Fruit fly (Drosophila melanogaster) whole organism, wandering third instar larva: Measurements from ENCODE around the gene Ca-Ma2d.

Experiments used
- Abd-B ChIP-seq: fragments of >200 bp; optimal IDR thresholded peaks from 2 replicates; lab custom pipeline; 2017; ENCODE audit warnings: missing biosample characterization, missing genetic modification characterization
- CG32264 ChIP-seq: fragments of 200-800 bp; sonication (Bioruptor generic); optimal IDR thresholded peaks from 2 replicates; lab custom pipeline; 2016; ENCODE audit warnings: missing biosample characterization, missing genetic modification characterization
- CG9705 ChIP-seq: fragments of 200-800 bp; sonication (Bioruptor generic); optimal IDR thresholded peaks from 2 replicates; lab custom pipeline; 2018; ENCODE audit warnings: missing biosample characterization, mild to moderate bottlenecking, missing genetic modification characterization
- CrebA ChIP-seq: fragments of 200-800 bp; sonication (Bioruptor generic); optimal IDR thresholded peaks from 2 replicates; lab custom pipeline; 2016; ENCODE audit warnings: missing biosample characterization, mild to moderate bottlenecking, missing genetic modification characterization, borderline replicate concordance
- Dfd ChIP-seq: fragments of >200 bp; optimal IDR thresholded peaks from 2 replicates; lab custom pipeline; 2017; ENCODE audit warnings: missing biosample characterization, missing genetic modification characterization
- Dif ChIP-seq: fragments of 200-275, 200-300 bp; sonication (Bioruptor generic); optimal IDR thresholded peaks from 2 replicates; lab custom pipeline; 2018; ENCODE audit warnings: missing biosample characterization, missing genetic modification characterization; ENCODE audit not compliant: partially characterized antibody
- GATAd ChIP-seq: sonication (Bioruptor generic); optimal IDR thresholded peaks from 2 replicates; lab custom pipeline; 2016; ENCODE audit warnings: missing biosample characterization, missing genetic modification characterization
- HLH106 ChIP-seq: fragments of 200-800 bp; optimal IDR thresholded peaks from 3 replicates; lab custom pipeline; 2019; ENCODE audit warnings: missing biosample characterization, mild to moderate bottlenecking, missing genetic modification characterization, moderate library complexity
- Hnf4 ChIP-seq: fragments of 200-800 bp; sonication (Bioruptor generic); optimal IDR thresholded peaks from 2 replicates; lab custom pipeline; 2016; ENCODE audit warnings: missing biosample characterization, mild to moderate bottlenecking, missing genetic modification characterization
- Hr78 ChIP-seq: fragments of >200 bp; optimal IDR thresholded peaks from 2 replicates; lab custom pipeline; 2017; ENCODE audit warnings: missing biosample characterization, missing genetic modification characterization
- Hr83 ChIP-seq: fragments of 200-300 bp; sonication (Bioruptor generic); optimal IDR thresholded peaks from 2 replicates; lab custom pipeline; 2016; ENCODE audit warnings: missing biosample characterization, mild to moderate bottlenecking, missing genetic modification characterization, moderate library complexity; ENCODE audit not compliant: poor library complexity, severe bottlenecking
- Jra ChIP-seq: sonication (Bioruptor generic); optimal IDR thresholded peaks from 2 replicates; lab custom pipeline; 2016; ENCODE audit warnings: missing biosample characterization, missing genetic modification characterization
- Mio ChIP-seq: sonication (Bioruptor generic); optimal IDR thresholded peaks from 2 replicates; lab custom pipeline; 2016; ENCODE audit warnings: missing biosample characterization, missing genetic modification characterization
- Myc ChIP-seq: fragments of >200 bp; optimal IDR thresholded peaks from 2 replicates; lab custom pipeline; 2017
- N ChIP-seq: fragments of >200 bp; optimal IDR thresholded peaks from 2 replicates; lab custom pipeline; 2018; ENCODE audit warnings: missing biosample characterization, missing external identifiers, missing genetic modification characterization
- OdsH ChIP-seq: fragments of 200-800 bp; sonication (Bioruptor generic); optimal IDR thresholded peaks from 2 replicates; lab custom pipeline; 2016; ENCODE audit warnings: missing biosample characterization, mild to moderate bottlenecking, missing genetic modification characterization
- Rel ChIP-seq, 2 experiments: fragments of 200-800 bp; sonication (Bioruptor generic) in 1 of 2; optimal IDR thresholded peaks; 2 replicates in 1 of 2; 3 replicates in 1 of 2; lab custom pipeline; 2016 to 2019; ENCODE audit warnings: mild to moderate bottlenecking in 2 of 2, missing biosample characterization in 2 of 2, missing genetic modification characterization in 2 of 2, moderate library complexity in 1 of 2
- Sp1 ChIP-seq: fragments of 200-800 bp; sonication (Bioruptor generic); optimal IDR thresholded peaks from 3 replicates; lab custom pipeline; 2019; ENCODE audit warnings: missing biosample characterization, mild to moderate bottlenecking, missing genetic modification characterization, moderate library complexity
- Vsx2 ChIP-seq: fragments of 200-300, 225-300 bp; sonication (Bioruptor generic); optimal IDR thresholded peaks from 2 replicates; lab custom pipeline; 2018; ENCODE audit warnings: missing biosample characterization, missing genetic modification characterization; ENCODE audit not compliant: partially characterized antibody
- br ChIP-seq: fragments of 200-800 bp; sonication (Bioruptor generic); optimal IDR thresholded peaks from 2 replicates; lab custom pipeline; 2016; ENCODE audit warnings: missing biosample characterization, missing genetic modification characterization
- brk ChIP-seq: fragments of 200-800 bp; sonication (Bioruptor generic); optimal IDR thresholded peaks from 2 replicates; lab custom pipeline; 2016; ENCODE audit warnings: missing biosample characterization, mild to moderate bottlenecking, missing genetic modification characterization
- dl ChIP-seq, 2 experiments: fragments of 175-275, 200-275 bp in 1 of 2; fragments of 200-275 bp in 1 of 2; sonication (Bioruptor generic); optimal IDR thresholded peaks; lab custom pipeline; 2018; ENCODE audit warnings: mild to moderate bottlenecking in 2 of 2, missing biosample characterization in 2 of 2, missing genetic modification characterization in 2 of 2, moderate library complexity in 2 of 2; ENCODE audit not compliant: partially characterized antibody in 2 of 2, insufficient read depth in 1 of 2
- dmrt93B ChIP-seq: fragments of 200-800 bp; sonication (Bioruptor generic); optimal IDR thresholded peaks from 2 replicates; lab custom pipeline; 2018; ENCODE audit warnings: missing biosample characterization, mild to moderate bottlenecking, missing genetic modification characterization
- dsf ChIP-seq: sonication (Bioruptor generic); optimal IDR thresholded peaks from 2 replicates; lab custom pipeline; 2016; ENCODE audit warnings: missing biosample characterization, missing genetic modification characterization, borderline replicate concordance
- ey ChIP-seq: fragments of 200-800 bp; sonication (Bioruptor generic); optimal IDR thresholded peaks from 2 replicates; lab custom pipeline; 2016; ENCODE audit warnings: missing biosample characterization, missing genetic modification characterization
- foxo ChIP-seq, 2 experiments: fragments of 200-800 bp; sonication (Bioruptor generic); optimal IDR thresholded peaks; 2 replicates in 1 of 2; 3 replicates in 1 of 2; lab custom pipeline; 2016 to 2017; ENCODE audit warnings: missing biosample characterization in 2 of 2, missing genetic modification characterization in 2 of 2
- fru ChIP-seq: fragments of 200-800 bp; sonication (Bioruptor generic); optimal IDR thresholded peaks from 3 replicates; lab custom pipeline; 2016; ENCODE audit warnings: missing biosample characterization, mild to moderate bottlenecking, missing genetic modification characterization
- h ChIP-seq: fragments of 200-800 bp; sonication (Bioruptor generic); optimal IDR thresholded peaks from 3 replicates; lab custom pipeline; 2016; ENCODE audit warnings: missing biosample characterization, mild to moderate bottlenecking, missing genetic modification characterization
- jim ChIP-seq: fragments of 175-275, 200-325 bp; sonication (Bioruptor generic); optimal IDR thresholded peaks from 2 replicates; lab custom pipeline; 2016; ENCODE audit warnings: missing biosample characterization, mild to moderate bottlenecking, missing genetic modification characterization
- lola ChIP-seq: fragments of >200 bp; optimal IDR thresholded peaks from 2 replicates; lab custom pipeline; 2017; ENCODE audit warnings: missing biosample characterization, missing genetic modification characterization
- pan ChIP-seq: fragments of >200 bp; optimal IDR thresholded peaks from 2 replicates; lab custom pipeline; 2017
- psq ChIP-seq: fragments of 200-800 bp; sonication (Bioruptor generic); optimal IDR thresholded peaks from 3 replicates; lab custom pipeline; 2017; ENCODE audit warnings: missing biosample characterization, mild to moderate bottlenecking, missing genetic modification characterization, moderate library complexity
- rgr ChIP-seq: fragments of 200-800 bp; sonication (Bioruptor generic); optimal IDR thresholded peaks from 3 replicates; lab custom pipeline; 2016; ENCODE audit warnings: missing biosample characterization, mild to moderate bottlenecking, missing genetic modification characterization
- sage ChIP-seq: fragments of 200-800 bp; sonication (Bioruptor generic); optimal IDR thresholded peaks from 2 replicates; lab custom pipeline; 2016; ENCODE audit warnings: missing biosample characterization, mild to moderate bottlenecking, missing genetic modification characterization
- sv ChIP-seq: fragments of 200-800 bp; sonication (Bioruptor generic); optimal IDR thresholded peaks from 3 replicates; lab custom pipeline; 2016; ENCODE audit warnings: missing biosample characterization, missing genetic modification characterization
- tai ChIP-seq: sonication (Bioruptor generic); optimal IDR thresholded peaks from 2 replicates; lab custom pipeline; 2016; ENCODE audit warnings: missing biosample characterization, missing genetic modification characterization
- usp ChIP-seq: fragments of >200 bp; optimal IDR thresholded peaks from 2 replicates; lab custom pipeline; 2017; ENCODE audit warnings: missing biosample characterization, missing genetic modification characterization
- woc ChIP-seq: sonication (Bioruptor generic); optimal IDR thresholded peaks from 2 replicates; lab custom pipeline; 2016; ENCODE audit warnings: missing biosample characterization, mild to moderate bottlenecking, missing genetic modification characterization

The Ca-Ma2d gene

dm6 chr2L:16276820-16277219 is 45.5 kb downstream of the Ca-Ma2d start:
- TF ChIP-seq pan (no peak), psq (no peak), sv (no peak), br (GFP tag; lab: Kevin White, UChicago) (no peak), brk (GFP tag; lab: Kevin White, UChicago) (no peak), N (no peak), usp (no peak), Hr78 (GFP tag; lab: Kevin White, UChicago) (no peak), fru (no peak), dl (GFP tag; optimal IDR thresholded peaks at IDR 0.05; lab: Kevin White, UChicago; ENCODE audit: insufficient read depth in 1 of 2, partially characterized antibody in 2 of 2) (no peak), Abd-B (GFP tag; lab: Kevin White, UChicago) (no peak), CG32264 (GFP tag; lab: Kevin White, UChicago) (no peak), sage (GFP tag; lab: Kevin White, UChicago) (no peak), jim (GFP tag; lab: Kevin White, UChicago) (no peak), Rel (GFP tag; optimal IDR thresholded peaks at IDR 0.05; lab: Kevin White, UChicago) (no peak), Rel (tag; optimal IDR thresholded peaks at IDR 0.05; lab: Kevin White, UChicago) (no peak), Dif (no peak)

- TF ChIP-seq jim (GFP tag; lab: Kevin White, UChicago) (no peak), psq (no peak), usp (no peak), Jra (GFP tag; lab: Kevin White, UChicago) (no peak), Sp1 (GFP tag; lab: Kevin White, UChicago) (no peak), h (GFP tag; lab: Kevin White, UChicago) (no peak), pan (no peak), N (no peak)
Observed at dm6 chr2L:16277922-16278321, 46.6 kb downstream of the Ca-Ma2d start.

dm6 chr2L:16278842-16279241 is 47.6 kb downstream of the Ca-Ma2d start:
- TF ChIP-seq Mio (GFP tag; lab: Kevin White, UChicago) = no peak
- no peak for TF ChIP-seq CG9705 (GFP tag; lab: Kevin White, UChicago)
- no peak for TF ChIP-seq sv
- TF ChIP-seq Rel (GFP tag; optimal IDR thresholded peaks at IDR 0.05; lab: Kevin White, UChicago) = no peak
- peak; percentile 82 for TF ChIP-seq Rel (tag; optimal IDR thresholded peaks at IDR 0.05; lab: Kevin White, UChicago)
- TF ChIP-seq dsf (GFP tag; lab: Kevin White, UChicago) = no peak
- no peak for TF ChIP-seq Hnf4 (GFP tag; lab: Kevin White, UChicago)
- TF ChIP-seq fru = no peak

- TF ChIP-seq br (GFP tag; lab: Kevin White, UChicago) = peak; percentile 49
- TF ChIP-seq usp = no peak
- no peak for TF ChIP-seq brk (GFP tag; lab: Kevin White, UChicago)
- TF ChIP-seq pan = no peak
- peak; percentile 53 for TF ChIP-seq HLH106 (tag; lab: Kevin White, UChicago)
- TF ChIP-seq tai (GFP tag; lab: Kevin White, UChicago) = no peak
- TF ChIP-seq Dif = no peak
- no peak for TF ChIP-seq dl (GFP tag; optimal IDR thresholded peaks at IDR 0.05; lab: Kevin White, UChicago; ENCODE audit: insufficient read depth in 1 of 2, partially characterized antibody in 2 of 2)
- TF ChIP-seq Myc = no peak
- TF ChIP-seq h (GFP tag; lab: Kevin White, UChicago) = peak; percentile 78
- TF ChIP-seq Rel (GFP tag; optimal IDR thresholded peaks at IDR 0.05; lab: Kevin White, UChicago) = no peak
- no peak for TF ChIP-seq Rel (tag; optimal IDR thresholded peaks at IDR 0.05; lab: Kevin White, UChicago)
- TF ChIP-seq sv = peak; percentile 88
- TF ChIP-seq fru = peak; percentile 79
- no peak for TF ChIP-seq CG9705 (GFP tag; lab: Kevin White, UChicago)
- no peak for TF ChIP-seq Vsx2
- no peak for TF ChIP-seq CrebA (GFP tag; lab: Kevin White, UChicago)
- TF ChIP-seq ey (GFP tag; lab: Kevin White, UChicago) = peak; percentile 73
- TF ChIP-seq GATAd (GFP tag; lab: Kevin White, UChicago) = no peak
- no peak for TF ChIP-seq Abd-B (GFP tag; lab: Kevin White, UChicago)
- TF ChIP-seq Mio (GFP tag; lab: Kevin White, UChicago) = no peak
- peak in 1 of 2 experiments; percentile 68 for TF ChIP-seq foxo (GFP tag; optimal IDR thresholded peaks at IDR 0.05; lab: Kevin White, UChicago)
- no peak for TF ChIP-seq Dfd (GFP tag; lab: Kevin White, UChicago)
- peak; percentile 20 for TF ChIP-seq dmrt93B (GFP tag; lab: Kevin White, UChicago)
- TF ChIP-seq Jra (GFP tag; lab: Kevin White, UChicago) = no peak
- TF ChIP-seq Sp1 (GFP tag; lab: Kevin White, UChicago) = peak; percentile 46
- peak; percentile 32 for TF ChIP-seq Hnf4 (GFP tag; lab: Kevin White, UChicago)
- TF ChIP-seq OdsH = peak; percentile 72
- TF ChIP-seq Hr83 = no peak
- TF ChIP-seq N = no peak
- peak; percentile 62 for TF ChIP-seq woc (GFP tag; lab: Kevin White, UChicago)
- TF ChIP-seq dsf (GFP tag; lab: Kevin White, UChicago) = no peak
- peak; percentile 73 for TF ChIP-seq rgr (GFP tag; lab: Kevin White, UChicago)
- no peak for TF ChIP-seq lola
- no peak for TF ChIP-seq sage (GFP tag; lab: Kevin White, UChicago)
- TF ChIP-seq jim (GFP tag; lab: Kevin White, UChicago) = no peak
- no peak for TF ChIP-seq CG32264 (GFP tag; lab: Kevin White, UChicago)
- no peak for TF ChIP-seq Hr78 (GFP tag; lab: Kevin White, UChicago)
- TF ChIP-seq psq = peak; percentile 56
Observed at dm6 chr2L:16279774-16280252, 48.5 kb downstream of the Ca-Ma2d start.
